Worm (Caenorhabditis elegans): ENCODE data around the gene F43C11.7.

The F43C11.7 gene

ce11 chrII:2332220-2332619 is 3.5 kb upstream of the F43C11.7 start, which contains the start of gene F43C11.8:
F43C11.8 (plus strand) TSS chrII:2332520.
- TF ChIP-seq ztf-23 (GFP tag; IDR thresholded peaks at IDR 0.05): no peak
- TF ChIP-seq ref-1 (GFP tag; conservative IDR thresholded peaks at IDR 0.05): no peak
- TF ChIP-seq med-1 (GFP tag; optimal IDR thresholded peaks at IDR 0.05; ENCODE audit: insufficient read depth): no peak
- TF ChIP-seq flt-1 (GFP tag; IDR thresholded peaks at IDR 0.05): no peak
- TF ChIP-seq ztf-29 (GFP tag; IDR thresholded peaks at IDR 0.05): no peak
- no peak for TF ChIP-seq T22C8.4 (GFP tag; IDR thresholded peaks at IDR 0.05)
- TF ChIP-seq klf-2 (GFP tag; conservative IDR thresholded peaks at IDR 0.05): no peak
- TF ChIP-seq cog-1 (tag; optimal IDR thresholded peaks at IDR 0.05): no peak
- TF ChIP-seq tab-1 (GFP tag; IDR thresholded peaks at IDR 0.05): no peak

ce11 chrII:2336177-2336576 is 480 bp downstream of the F43C11.7 start:
- TF ChIP-seq tab-1 (GFP tag; IDR thresholded peaks at IDR 0.05) (no peak), T22C8.4 (GFP tag; IDR thresholded peaks at IDR 0.05) (no peak), cog-1 (tag; optimal IDR thresholded peaks at IDR 0.05) (no peak), ref-1 (GFP tag; conservative IDR thresholded peaks at IDR 0.05) (no peak), ztf-29 (GFP tag; IDR thresholded peaks at IDR 0.05) (no peak), ztf-23 (GFP tag; IDR thresholded peaks at IDR 0.05) (no peak), flt-1 (GFP tag; IDR thresholded peaks at IDR 0.05) (no peak), klf-2 (GFP tag; conservative IDR thresholded peaks at IDR 0.05) (no peak), med-1 (GFP tag; optimal IDR thresholded peaks at IDR 0.05; ENCODE audit: insufficient read depth) (no peak)

- TF ChIP-seq cog-1 (tag; optimal IDR thresholded peaks at IDR 0.05) (no peak), ztf-29 (GFP tag; IDR thresholded peaks at IDR 0.05) (no peak), tab-1 (GFP tag; IDR thresholded peaks at IDR 0.05) (no peak), ref-1 (GFP tag; conservative IDR thresholded peaks at IDR 0.05) (no peak), med-1 (GFP tag; optimal IDR thresholded peaks at IDR 0.05; ENCODE audit: insufficient read depth) (no peak), flt-1 (GFP tag; IDR thresholded peaks at IDR 0.05) (no peak), T22C8.4 (GFP tag; IDR thresholded peaks at IDR 0.05) (no peak), klf-2 (GFP tag; conservative IDR thresholded peaks at IDR 0.05) (no peak), ztf-23 (GFP tag; IDR thresholded peaks at IDR 0.05) (no peak)
Observed at ce11 chrII:2340974-2341373, 5.3 kb downstream of the F43C11.7 start.

ce11 chrII:2341515-2341914 is 5.8 kb downstream of the F43C11.7 start, which contains the start of gene enri-1:
enri-1 (minus strand) TSS chrII:2341615.
- no peak for TF ChIP-seq T22C8.4 (GFP tag; IDR thresholded peaks at IDR 0.05)
- TF ChIP-seq tab-1 (GFP tag; IDR thresholded peaks at IDR 0.05): no peak
- TF ChIP-seq flt-1 (GFP tag; IDR thresholded peaks at IDR 0.05): no peak
- no peak for TF ChIP-seq med-1 (GFP tag; optimal IDR thresholded peaks at IDR 0.05; ENCODE audit: insufficient read depth)
- no peak for TF ChIP-seq klf-2 (GFP tag; conservative IDR thresholded peaks at IDR 0.05)
- no peak for TF ChIP-seq ztf-23 (GFP tag; IDR thresholded peaks at IDR 0.05)
- TF ChIP-seq cog-1 (tag; optimal IDR thresholded peaks at IDR 0.05): no peak

- no peak for TF ChIP-seq med-1 (GFP tag; optimal IDR thresholded peaks at IDR 0.05; ENCODE audit: insufficient read depth)
- TF ChIP-seq ztf-23 (GFP tag; IDR thresholded peaks at IDR 0.05): no peak
- TF ChIP-seq ref-1 (GFP tag; conservative IDR thresholded peaks at IDR 0.05): no peak
- no peak for TF ChIP-seq cog-1 (tag; optimal IDR thresholded peaks at IDR 0.05)
Observed at ce11 chrII:2342004-2342479, 6.3 kb downstream of the F43C11.7 start, which contains the start of gene F43C11.6. F43C11.6 (plus strand) TSS chrII:2342429.

- TF ChIP-seq cog-1 (tag; optimal IDR thresholded peaks at IDR 0.05) (no peak), med-1 (GFP tag; optimal IDR thresholded peaks at IDR 0.05; ENCODE audit: insufficient read depth) (no peak)
Observed at ce11 chrII:2346672-2347071, 11.0 kb downstream of the F43C11.7 start, which contains the start of gene F43C11.4. F43C11.4 (plus strand) TSS chrII:2346972.

- no peak for TF ChIP-seq klf-2 (GFP tag; conservative IDR thresholded peaks at IDR 0.05)
- no peak for TF ChIP-seq T22C8.4 (GFP tag; IDR thresholded peaks at IDR 0.05)
- no peak for TF ChIP-seq ztf-29 (GFP tag; IDR thresholded peaks at IDR 0.05)
- no peak for TF ChIP-seq flt-1 (GFP tag; IDR thresholded peaks at IDR 0.05)
- TF ChIP-seq tab-1 (GFP tag; IDR thresholded peaks at IDR 0.05): no peak
Observed at ce11 chrII:2352546-2352945, 16.8 kb downstream of the F43C11.7 start, which contains the start of gene F43C11.10. F43C11.10 (minus strand) TSS chrII:2352646.

- TF ChIP-seq tab-1 (GFP tag; IDR thresholded peaks at IDR 0.05) (no peak), T22C8.4 (GFP tag; IDR thresholded peaks at IDR 0.05) (no peak), cog-1 (tag; optimal IDR thresholded peaks at IDR 0.05) (no peak), ztf-29 (GFP tag; IDR thresholded peaks at IDR 0.05) (no peak), klf-2 (GFP tag; conservative IDR thresholded peaks at IDR 0.05) (no peak), med-1 (GFP tag; optimal IDR thresholded peaks at IDR 0.05; ENCODE audit: insufficient read depth) (no peak), ref-1 (GFP tag; conservative IDR thresholded peaks at IDR 0.05) (no peak), flt-1 (GFP tag; IDR thresholded peaks at IDR 0.05) (no peak), ztf-23 (GFP tag; IDR thresholded peaks at IDR 0.05) (no peak)
Observed at ce11 chrII:2353012-2353411, 17.3 kb downstream of the F43C11.7 start, which contains the start of gene F43C11.3. F43C11.3 (plus strand) TSS chrII:2353312.

ce11 chrII:2354476-2354875 is 18.8 kb downstream of the F43C11.7 start, which contains the start of gene F43C11.2:
F43C11.2 (plus strand) TSS chrII:2354776.
- TF ChIP-seq klf-2 (GFP tag; conservative IDR thresholded peaks at IDR 0.05) (no peak), tab-1 (GFP tag; IDR thresholded peaks at IDR 0.05) (no peak), ztf-23 (GFP tag; IDR thresholded peaks at IDR 0.05) (no peak), T22C8.4 (GFP tag; IDR thresholded peaks at IDR 0.05) (no peak), ztf-29 (GFP tag; IDR thresholded peaks at IDR 0.05) (no peak), cog-1 (tag; optimal IDR thresholded peaks at IDR 0.05) (no peak), flt-1 (GFP tag; IDR thresholded peaks at IDR 0.05) (no peak)

ce11 chrII:2356795-2357194 is 21.1 kb downstream of the F43C11.7 start, which contains the start of gene F43C11.1:
F43C11.1 (plus strand) TSS chrII:2357095.
- no peak for TF ChIP-seq T22C8.4 (GFP tag; IDR thresholded peaks at IDR 0.05)
- no peak for TF ChIP-seq med-1 (GFP tag; optimal IDR thresholded peaks at IDR 0.05; ENCODE audit: insufficient read depth)
- TF ChIP-seq klf-2 (GFP tag; conservative IDR thresholded peaks at IDR 0.05): no peak
- TF ChIP-seq ztf-29 (GFP tag; IDR thresholded peaks at IDR 0.05): no peak
- no peak for TF ChIP-seq ref-1 (GFP tag; conservative IDR thresholded peaks at IDR 0.05)
- no peak for TF ChIP-seq flt-1 (GFP tag; IDR thresholded peaks at IDR 0.05)
- no peak for TF ChIP-seq tab-1 (GFP tag; IDR thresholded peaks at IDR 0.05)
- TF ChIP-seq ztf-23 (GFP tag; IDR thresholded peaks at IDR 0.05): no peak
- no peak for TF ChIP-seq cog-1 (tag; optimal IDR thresholded peaks at IDR 0.05)
